Worm (Caenorhabditis elegans): ENCODE data around the gene Y71H2B.8.

DNA sequence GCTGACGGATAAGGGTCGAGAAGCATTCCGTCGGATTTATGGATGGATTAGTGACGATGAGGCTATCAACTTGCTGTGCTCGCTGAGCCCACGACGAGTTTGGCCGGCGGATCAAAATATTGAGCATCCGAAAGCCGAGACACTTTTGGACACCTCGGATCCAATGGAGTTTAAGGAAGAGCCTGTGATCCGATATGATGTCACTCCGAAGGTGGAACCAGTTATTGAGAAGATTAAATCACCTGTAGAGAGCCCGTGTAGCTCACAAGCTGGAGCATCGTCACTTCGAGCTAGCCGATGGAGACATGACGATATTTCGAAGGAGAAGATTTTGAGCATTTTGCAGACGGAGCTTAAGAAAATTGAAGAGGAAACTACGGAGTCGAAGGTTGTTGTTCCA is 38.6 kb upstream of the Y71H2B.8 start:
- no peak for TF ChIP-seq egl-27 (tag; optimal IDR thresholded peaks at IDR 0.05)
- no peak for TF ChIP-seq nhr-11 (tag; optimal IDR thresholded peaks at IDR 0.05)
- TF ChIP-seq blmp-1 (tag; optimal IDR thresholded peaks at IDR 0.05; ENCODE audit: insufficient read depth): no peak
- TF ChIP-seq nhr-237 (tag; optimal IDR thresholded peaks at IDR 0.05): no peak
- no peak for TF ChIP-seq unc-39 (tag; optimal IDR thresholded peaks at IDR 0.05)
- no peak for TF ChIP-seq ztf-4 (tag; optimal IDR thresholded peaks at IDR 0.05)
- TF ChIP-seq unc-55 (GFP tag; optimal IDR thresholded peaks at IDR 0.05): no peak
- TF ChIP-seq sma-9 (GFP tag; optimal IDR thresholded peaks at IDR 0.05): no peak
- no peak for TF ChIP-seq sma-9 (tag; optimal IDR thresholded peaks at IDR 0.05)
- TF ChIP-seq nhr-12 (tag; optimal IDR thresholded peaks at IDR 0.05): no peak
- no peak for TF ChIP-seq elt-3 (tag; optimal IDR thresholded peaks at IDR 0.05)
- TF ChIP-seq ama-1 (optimal IDR thresholded peaks at IDR 0.05): no peak
- TF ChIP-seq ZK546.5 (tag; optimal IDR thresholded peaks at IDR 0.05): no peak
